Worm (Caenorhabditis elegans): ENCODE results near the gene ced-2.

DNA sequence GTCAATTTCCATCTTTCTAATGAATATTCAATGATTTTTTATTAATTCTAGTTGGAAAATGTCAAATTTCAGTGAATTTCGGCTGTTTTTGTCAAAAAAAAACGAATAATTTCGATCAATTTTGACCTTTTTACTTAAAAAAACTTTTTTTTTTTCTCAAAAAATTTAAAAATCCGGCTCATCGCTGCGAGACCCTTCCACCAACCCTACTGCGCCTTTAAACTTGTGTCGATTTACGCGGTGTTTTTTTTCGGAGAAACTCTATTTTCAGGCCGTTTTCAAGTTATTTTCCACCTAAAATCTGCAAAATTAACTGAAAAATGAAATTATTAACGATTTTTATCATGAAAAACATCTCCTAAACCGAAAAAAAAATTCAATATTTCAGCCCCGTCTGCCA is 3.7 kb downstream of the ced-2 start:
- TF ChIP-seq ztf-29 (GFP tag; IDR thresholded peaks at IDR 0.05) (no peak), cog-1 (tag; optimal IDR thresholded peaks at IDR 0.05) (no peak)
